Worm (Caenorhabditis elegans) whole organism, midembryonic: Measurements from ENCODE around the gene Y69A2AR.23.

Experiments
- T22C8.4 ChIP-seq: fragments of 200-800 bp; sonication (Bioruptor generic); IDR thresholded peaks from 2 replicates; pipeline ENCODE4 v1.3.6; 2022; ENCODE audit warnings: missing genetic modification characterization, missing compliant biosample characterization
- cog-1 ChIP-seq: sonication (generic microtip); optimal IDR thresholded peaks from 2 replicates; lab custom pipeline; 2016; ENCODE audit warnings: missing genetic modification characterization, missing compliant biosample characterization
- flt-1 ChIP-seq: fragments of 200-800 bp; sonication (Bioruptor generic); IDR thresholded peaks from 2 replicates; pipeline ENCODE4 v1.3.6; 2022; ENCODE audit warnings: missing genetic modification characterization, missing compliant biosample characterization
- klf-2 ChIP-seq: fragments of 200-800 bp; sonication (Bioruptor generic); conservative IDR thresholded peaks from 2 replicates; pipeline ENCODE4 v1.3.6; 2022; ENCODE audit warnings: missing genetic modification reagents, missing genetic modification characterization, missing compliant biosample characterization
- med-1 ChIP-seq: sonication (generic microtip); optimal IDR thresholded peaks from 2 replicates; lab custom pipeline; 2017; ENCODE audit warnings: missing genetic modification characterization, mild to moderate bottlenecking, missing compliant biosample characterization, antibody characterized with exemption, missing genetic modification reagents; ENCODE audit not compliant: insufficient read depth
- ref-1 ChIP-seq: fragments of 200-800 bp; sonication (Bioruptor generic); conservative IDR thresholded peaks from 2 replicates; pipeline ENCODE4 v1.3.6; 2022; ENCODE audit warnings: missing genetic modification reagents, missing genetic modification characterization, missing compliant biosample characterization
- tab-1 ChIP-seq: fragments of 200-800 bp; sonication (Bioruptor generic); IDR thresholded peaks from 2 replicates; pipeline ENCODE4 v1.3.6; 2022; ENCODE audit warnings: missing genetic modification characterization, missing compliant biosample characterization
- ztf-29 ChIP-seq: fragments of 200-800 bp; sonication (Bioruptor generic); IDR thresholded peaks from 2 replicates; pipeline ENCODE4 v1.3.6; 2022; ENCODE audit warnings: missing genetic modification reagents, missing genetic modification characterization, missing compliant biosample characterization

DNA sequence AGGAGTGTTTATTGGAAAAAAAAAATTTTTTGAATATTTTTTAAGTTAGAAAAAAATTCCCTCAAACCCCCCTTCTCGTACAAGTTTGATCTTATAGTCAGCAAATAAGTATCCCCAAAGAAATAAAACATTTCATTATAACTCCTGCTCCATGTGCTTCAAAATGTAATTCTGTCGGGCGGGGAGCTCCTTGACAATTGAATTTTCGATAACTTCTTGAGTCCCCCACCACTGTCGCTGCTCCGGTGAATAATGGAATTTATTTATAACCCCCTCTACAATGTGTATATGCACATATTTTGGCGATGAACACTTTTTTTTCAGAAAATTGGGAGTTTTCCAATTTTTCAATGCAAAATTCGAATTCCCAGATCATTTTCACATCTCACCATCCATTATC is 13.7 kb downstream of the Y69A2AR.23 start:
- TF ChIP-seq T22C8.4 (GFP tag; lab: Robert Waterston, UW) = no peak
- no peak for TF ChIP-seq ref-1 (GFP tag; lab: Robert Waterston, UW)
- TF ChIP-seq klf-2 = no peak
- no peak for TF ChIP-seq tab-1 (GFP tag; lab: Robert Waterston, UW)
- TF ChIP-seq flt-1 (GFP tag; lab: Robert Waterston, UW) = no peak
- TF ChIP-seq ztf-29 = no peak
- no peak for TF ChIP-seq med-1 (GFP tag; lab: Kevin White, UChicago)
- TF ChIP-seq cog-1 (tag; lab: Kevin White, UChicago) = no peak
